Worm (Caenorhabditis elegans) whole organism, mixed stage, embryonic: Measurements from ENCODE around the gene emc-5.

Experiments used
- elt-1 ChIP-seq: sonication (generic microtip); optimal IDR thresholded peaks from 2 replicates; lab custom pipeline; 2017; ENCODE audit warnings: missing genetic modification characterization, mild to moderate bottlenecking, missing compliant biosample characterization, antibody characterized with exemption, moderate library complexity, borderline replicate concordance; ENCODE audit not compliant: insufficient read depth
- lin-13 ChIP-seq: fragments of 150-350 bp; optimal IDR thresholded peaks from 2 replicates; lab custom pipeline; 2014; ENCODE audit warnings: missing biosample characterization, missing genetic modification characterization
- mab-5 ChIP-seq: fragments of 150-350 bp; optimal IDR thresholded peaks from 2 replicates; lab custom pipeline; 2014; ENCODE audit warnings: missing biosample characterization, missing genetic modification characterization
- mls-2 ChIP-seq: sonication (generic microtip); optimal IDR thresholded peaks from 2 replicates; lab custom pipeline; 2016; ENCODE audit warnings: mild to moderate bottlenecking, missing genetic modification characterization, moderate library complexity, missing compliant biosample characterization
- snpc-4 ChIP-seq: fragments of 150-350 bp; optimal IDR thresholded peaks from 2 replicates; lab custom pipeline; 2014; ENCODE audit warnings: missing biosample characterization, missing genetic modification characterization
- unc-62 ChIP-seq: fragments of 150-350 bp; optimal IDR thresholded peaks from 2 replicates; lab custom pipeline; 2014; ENCODE audit warnings: missing biosample characterization, missing genetic modification reagents, missing genetic modification characterization
- ztf-11 ChIP-seq: fragments of 150-350 bp; optimal IDR thresholded peaks from 2 replicates; lab custom pipeline; 2014; ENCODE audit warnings: missing biosample characterization, missing genetic modification characterization

ce11 chrII:11512921-11513320, 16.3 kb downstream of the emc-5 start:
- TF ChIP-seq elt-1 (tag; lab: Kevin White, UChicago) (no peak), lin-13 (tag; lab: Kevin White, UChicago) (no peak), ztf-11 (tag; lab: Kevin White, UChicago) (no peak), mls-2 (no peak), snpc-4 (tag; lab: Kevin White, UChicago) (no peak), unc-62 (no peak), mab-5 (tag; lab: Kevin White, UChicago) (no peak)
